Worm (Caenorhabditis elegans) whole organism, mixed stage, embryonic: ENCODE results near the gene ZK1248.19.

Experiments
- M03D4.4 ChIP-seq: sonication (generic microtip); optimal IDR thresholded peaks from 2 replicates; lab custom pipeline; 2017; ENCODE audit warnings: mild to moderate bottlenecking, missing genetic modification characterization, missing compliant biosample characterization
- bed-3 ChIP-seq: fragments of 200-800 bp; sonication (Bioruptor generic); optimal IDR thresholded peaks from 3 replicates; lab custom pipeline; 2018; ENCODE audit warnings: mild to moderate bottlenecking, missing genetic modification characterization, moderate library complexity, missing compliant biosample characterization
- ceh-39 ChIP-seq: fragments of 150-350 bp; optimal IDR thresholded peaks from 2 replicates; lab custom pipeline; 2014; ENCODE audit warnings: missing biosample characterization, missing genetic modification characterization
- ceh-43 ChIP-seq: fragments of 200-800 bp; sonication (Bioruptor generic); optimal IDR thresholded peaks from 2 replicates; lab custom pipeline; 2018; ENCODE audit warnings: mild to moderate bottlenecking, missing genetic modification characterization, moderate library complexity, missing compliant biosample characterization
- ceh-83 ChIP-seq: fragments of 200-800 bp; sonication (Bioruptor generic); optimal IDR thresholded peaks from 2 replicates; lab custom pipeline; 2018; ENCODE audit warnings: mild to moderate bottlenecking, missing genetic modification characterization, missing compliant biosample characterization
- ces-1 ChIP-seq: fragments of 150-350 bp; optimal IDR thresholded peaks from 2 replicates; lab custom pipeline; 2014; ENCODE audit warnings: missing biosample characterization, missing genetic modification reagents, missing genetic modification characterization
- cnd-1 ChIP-seq: fragments of 200-800 bp; sonication (Bioruptor generic); optimal IDR thresholded peaks from 2 replicates; lab custom pipeline; 2018; ENCODE audit warnings: mild to moderate bottlenecking, missing genetic modification characterization, missing compliant biosample characterization
- drap-1 ChIP-seq: fragments of 200-800 bp; sonication (Bioruptor generic); optimal IDR thresholded peaks from 3 replicates; lab custom pipeline; 2018; ENCODE audit warnings: mild to moderate bottlenecking, missing genetic modification characterization, missing compliant biosample characterization
- elt-3 ChIP-seq: fragments of 150-350 bp; optimal IDR thresholded peaks from 2 replicates; lab custom pipeline; 2014; ENCODE audit warnings: missing biosample characterization, missing genetic modification characterization
- flh-1 ChIP-seq: fragments of 200-800 bp; sonication (Bioruptor generic); optimal IDR thresholded peaks from 2 replicates; lab custom pipeline; 2018; ENCODE audit warnings: mild to moderate bottlenecking, missing genetic modification characterization, moderate library complexity, missing compliant biosample characterization
- ham-2 ChIP-seq: fragments of 200-800 bp; sonication (Bioruptor generic); optimal IDR thresholded peaks from 2 replicates; lab custom pipeline; 2018; ENCODE audit warnings: mild to moderate bottlenecking, missing genetic modification characterization, missing compliant biosample characterization
- hlh-1 ChIP-seq: fragments of 150-350 bp; optimal IDR thresholded peaks from 2 replicates; lab custom pipeline; 2014; ENCODE audit warnings: missing biosample characterization, missing genetic modification reagents, missing genetic modification characterization
- lin-13 ChIP-seq: fragments of 150-350 bp; optimal IDR thresholded peaks from 2 replicates; lab custom pipeline; 2014; ENCODE audit warnings: missing biosample characterization, missing genetic modification characterization
- lin-32 ChIP-seq: fragments of 200-800 bp; sonication (Bioruptor generic); optimal IDR thresholded peaks from 2 replicates; lab custom pipeline; 2018; ENCODE audit warnings: mild to moderate bottlenecking, missing genetic modification characterization, missing compliant biosample characterization
- lsy-2 ChIP-seq: fragments of 150-350 bp; optimal IDR thresholded peaks from 2 replicates; lab custom pipeline; 2014; ENCODE audit warnings: missing biosample characterization, missing genetic modification characterization
- mab-5 ChIP-seq: fragments of 150-350 bp; optimal IDR thresholded peaks from 2 replicates; lab custom pipeline; 2014; ENCODE audit warnings: missing biosample characterization, missing genetic modification characterization
- mep-1 ChIP-seq: fragments of 150-350 bp; optimal IDR thresholded peaks from 2 replicates; lab custom pipeline; 2017; ENCODE audit warnings: missing biosample characterization, missing genetic modification reagents, missing genetic modification characterization, inconsistent platforms
- mls-2 ChIP-seq: sonication (generic microtip); optimal IDR thresholded peaks from 2 replicates; lab custom pipeline; 2016; ENCODE audit warnings: mild to moderate bottlenecking, missing genetic modification characterization, moderate library complexity, missing compliant biosample characterization
- nhr-12 ChIP-seq: fragments of 150-350 bp; optimal IDR thresholded peaks from 2 replicates; lab custom pipeline; 2014; ENCODE audit warnings: missing biosample characterization, missing genetic modification characterization
- nhr-2 ChIP-seq: fragments of 150-350 bp; optimal IDR thresholded peaks from 2 replicates; lab custom pipeline; 2014; ENCODE audit warnings: missing biosample characterization, missing genetic modification characterization
- nhr-237 ChIP-seq: fragments of 150-350 bp; optimal IDR thresholded peaks from 2 replicates; lab custom pipeline; 2014; ENCODE audit warnings: missing biosample characterization, missing genetic modification characterization
- nhr-28 ChIP-seq: fragments of 150-350 bp; optimal IDR thresholded peaks from 2 replicates; lab custom pipeline; 2014; ENCODE audit warnings: missing biosample characterization, missing genetic modification characterization
- nhr-76 ChIP-seq: sonication (generic microtip); optimal IDR thresholded peaks from 2 replicates; lab custom pipeline; 2017; ENCODE audit warnings: missing biosample characterization, missing genetic modification characterization
- pha-4 ChIP-seq: fragments of 150-350 bp; optimal IDR thresholded peaks from 2 replicates; lab custom pipeline; 2018; ENCODE audit warnings: missing biosample characterization, missing genetic modification reagents, missing genetic modification characterization
- sem-2 ChIP-seq: fragments of 200-800 bp; sonication (Bioruptor generic); optimal IDR thresholded peaks from 2 replicates; lab custom pipeline; 2018; ENCODE audit warnings: mild to moderate bottlenecking, missing genetic modification characterization, missing compliant biosample characterization
- snpc-4 ChIP-seq: fragments of 150-350 bp; optimal IDR thresholded peaks from 2 replicates; lab custom pipeline; 2014; ENCODE audit warnings: missing biosample characterization, missing genetic modification characterization
- sptf-1 ChIP-seq: sonication (generic microtip); optimal IDR thresholded peaks from 2 replicates; lab custom pipeline; 2017; ENCODE audit warnings: mild to moderate bottlenecking, missing genetic modification characterization, moderate library complexity, missing compliant biosample characterization
- tbx-8 ChIP-seq: fragments of 200-800 bp; sonication (Bioruptor generic); optimal IDR thresholded peaks from 2 replicates; lab custom pipeline; 2018; ENCODE audit warnings: mild to moderate bottlenecking, missing genetic modification characterization, moderate library complexity, missing compliant biosample characterization
- unc-120 ChIP-seq: sonication (generic microtip); optimal IDR thresholded peaks from 2 replicates; lab custom pipeline; 2017; ENCODE audit warnings: missing genetic modification characterization, missing compliant biosample characterization; ENCODE audit not compliant: poor library complexity, severe bottlenecking
- unc-39 ChIP-seq: fragments of 150-350 bp; optimal IDR thresholded peaks from 2 replicates; lab custom pipeline; 2014; ENCODE audit warnings: missing biosample characterization, missing genetic modification characterization
- zip-8 ChIP-seq: fragments of 150-350 bp; optimal IDR thresholded peaks from 2 replicates; lab custom pipeline; 2014; ENCODE audit warnings: missing biosample characterization, missing genetic modification characterization
- ztf-11 ChIP-seq: fragments of 150-350 bp; optimal IDR thresholded peaks from 2 replicates; lab custom pipeline; 2014; ENCODE audit warnings: missing biosample characterization, missing genetic modification characterization

Gene ZK1248.19

ce11 chrII:5810230-5810629 is 29.0 kb downstream of the ZK1248.19 start, which contains the start of the genes msp-64 and ZK1248.5:
Gene msp-64 (minus strand): TSS chrII:5810330.
Gene ZK1248.5 (plus strand): TSS chrII:5810514.
- TF ChIP-seq unc-120 (tag; lab: Kevin White, UChicago) (no peak), ceh-43 (GFP tag; lab: Kevin White, UChicago) (no peak), lin-32 (GFP tag; lab: Kevin White, UChicago) (no peak), hlh-1 (tag; lab: Kevin White, UChicago) (no peak), M03D4.4 (no peak), nhr-12 (tag; lab: Kevin White, UChicago) (no peak), elt-3 (no peak), nhr-28 (tag; lab: Kevin White, UChicago) (no peak), drap-1 (GFP tag; lab: Kevin White, UChicago) (no peak), ceh-83 (GFP tag; lab: Kevin White, UChicago) (no peak), nhr-237 (no peak), ztf-11 (tag; lab: Kevin White, UChicago) (no peak), mls-2 (no peak), flh-1 (no peak), bed-3 (GFP tag; lab: Kevin White, UChicago) (no peak), sem-2 (GFP tag; lab: Kevin White, UChicago) (no peak), zip-8 (no peak), nhr-76 (no peak), mep-1 (tag; lab: Kevin White, UChicago) (no peak)

DNA sequence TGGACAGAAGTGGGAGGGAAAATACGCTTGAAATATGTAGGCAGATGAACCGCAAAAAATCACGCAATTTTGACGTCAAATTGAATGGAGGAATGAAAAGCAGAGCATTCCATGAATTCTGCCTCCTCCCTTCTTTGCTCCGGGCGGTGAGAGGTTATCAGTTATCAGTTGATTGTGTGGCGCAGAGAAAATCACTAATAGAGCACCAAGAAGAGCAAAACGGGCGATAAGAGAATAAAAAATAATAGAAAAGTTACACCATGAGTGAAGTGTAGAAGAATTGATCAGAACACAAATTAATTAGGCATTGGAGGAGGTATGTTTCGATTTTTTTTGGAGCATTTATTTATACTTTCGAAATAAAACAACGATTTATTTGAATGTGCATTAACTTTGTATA is 32.7 kb downstream of the ZK1248.19 start:
- TF ChIP-seq tbx-8 (GFP tag; lab: Kevin White, UChicago) = no peak
- no peak for TF ChIP-seq ztf-11 (tag; lab: Kevin White, UChicago)
- no peak for TF ChIP-seq zip-8
- TF ChIP-seq mab-5 = no peak
- no peak for TF ChIP-seq nhr-2 (tag; lab: Kevin White, UChicago)
- TF ChIP-seq nhr-28 (tag; lab: Kevin White, UChicago) = no peak
- no peak for TF ChIP-seq mls-2
- TF ChIP-seq lin-32 (GFP tag; lab: Kevin White, UChicago) = no peak
- TF ChIP-seq snpc-4 (tag; lab: Kevin White, UChicago) = no peak
- TF ChIP-seq, all 35 proteins: peak for 0

- no peak for TF ChIP-seq bed-3 (GFP tag; lab: Kevin White, UChicago)
- TF ChIP-seq sptf-1 (tag; lab: Kevin White, UChicago) = no peak
- no peak for TF ChIP-seq ceh-43 (GFP tag; lab: Kevin White, UChicago)
- TF ChIP-seq unc-120 (tag; lab: Kevin White, UChicago) = no peak
- TF ChIP-seq ztf-11 (tag; lab: Kevin White, UChicago) = no peak
- no peak for TF ChIP-seq lin-13 (tag; lab: Kevin White, UChicago)
- TF ChIP-seq pha-4 (tag; lab: Kevin White, UChicago) = no peak
- no peak for TF ChIP-seq nhr-28 (tag; lab: Kevin White, UChicago)
- TF ChIP-seq nhr-12 (tag; lab: Kevin White, UChicago) = no peak
- no peak for TF ChIP-seq zip-8
- no peak for TF ChIP-seq nhr-76
- TF ChIP-seq nhr-2 (tag; lab: Kevin White, UChicago) = no peak
- TF ChIP-seq drap-1 (GFP tag; lab: Kevin White, UChicago) = no peak
- TF ChIP-seq M03D4.4 = no peak
- TF ChIP-seq ceh-39 (tag; lab: Kevin White, UChicago) = no peak
Observed at ce11 chrII:5805303-5805702, 33.9 kb downstream of the ZK1248.19 start, which contains the start of gene K05F1.10. Gene K05F1.10 (minus strand): TSS chrII:5805473.

ce11 chrII:5804288-5804687 is 34.9 kb downstream of the ZK1248.19 start:
- TF ChIP-seq ham-2 (no peak), zip-8 (peak; percentile 63), elt-3 (no peak), cnd-1 (tag; lab: Kevin White, UChicago) (no peak), mls-2 (no peak), flh-1 (no peak), ces-1 (GFP tag; lab: Kevin White, UChicago) (no peak), pha-4 (tag; lab: Kevin White, UChicago) (no peak)

- no peak for TF ChIP-seq lsy-2 (tag; lab: Kevin White, UChicago)
- no peak for TF ChIP-seq tbx-8 (GFP tag; lab: Kevin White, UChicago)
- no peak for TF ChIP-seq ceh-43 (GFP tag; lab: Kevin White, UChicago)
- TF ChIP-seq zip-8 = no peak
- TF ChIP-seq mep-1 (tag; lab: Kevin White, UChicago) = no peak
- no peak for TF ChIP-seq lin-32 (GFP tag; lab: Kevin White, UChicago)
- no peak for TF ChIP-seq nhr-12 (tag; lab: Kevin White, UChicago)
- no peak for TF ChIP-seq mls-2
- TF ChIP-seq unc-39 = no peak
- TF ChIP-seq lin-13 (tag; lab: Kevin White, UChicago) = no peak
- TF ChIP-seq mab-5 = no peak
- TF ChIP-seq drap-1 (GFP tag; lab: Kevin White, UChicago) = no peak
- TF ChIP-seq flh-1 = no peak
Observed at ce11 chrII:5801075-5801474, 38.1 kb downstream of the ZK1248.19 start, which contains the start of the genes K05F1.9 and K05F1.1. Gene K05F1.9 (minus strand): TSS chrII:5801175. Gene K05F1.1 (plus strand): TSS chrII:5801382.
